Worm (Caenorhabditis elegans) whole organism, L3 larva: Measurements from ENCODE around the gene Y47D3B.4.
A peak's percentile ranks its signal among the peaks of the same experiment; 100 is the strongest.

Experiments used
- R02D3.7 ChIP-seq: fragments of 150-350 bp; optimal IDR thresholded peaks from 2 replicates; lab custom pipeline; 2014; ENCODE audit warnings: missing biosample characterization, missing genetic modification characterization
- ZK546.5 ChIP-seq: sonication (generic microtip); optimal IDR thresholded peaks from 2 replicates; lab custom pipeline; 2017; ENCODE audit warnings: missing biosample characterization, missing genetic modification characterization
- ama-1 ChIP-seq: fragments of 150-350 bp; optimal IDR thresholded peaks from 2 replicates; lab custom pipeline; 2018
- ceh-16 ChIP-seq: sonication (generic microtip); optimal IDR thresholded peaks from 2 replicates; lab custom pipeline; 2017; ENCODE audit warnings: missing biosample characterization, missing genetic modification characterization
- ceh-28 ChIP-seq: fragments of 150-350 bp; optimal IDR thresholded peaks from 2 replicates; lab custom pipeline; 2014; ENCODE audit warnings: missing biosample characterization, missing genetic modification reagents, missing genetic modification characterization
- daf-12 ChIP-seq: fragments of 150-350 bp; optimal IDR thresholded peaks from 2 replicates; lab custom pipeline; 2014; ENCODE audit warnings: missing biosample characterization, missing genetic modification reagents, missing genetic modification characterization
- egl-27 ChIP-seq: sonication (generic microtip); optimal IDR thresholded peaks from 4 replicates; lab custom pipeline; 2017; ENCODE audit warnings: missing biosample characterization, missing genetic modification reagents, missing genetic modification characterization
- elt-1 ChIP-seq: fragments of 150-350 bp; optimal IDR thresholded peaks from 2 replicates; lab custom pipeline; 2014; ENCODE audit warnings: missing biosample characterization, missing genetic modification characterization
- eor-1 ChIP-seq, 2 experiments: fragments of 150-350 bp; optimal IDR thresholded peaks; 2 replicates each; lab custom pipeline; 2014 to 2018; ENCODE audit warnings: missing biosample characterization in 2 of 2, missing genetic modification characterization in 2 of 2
- fkh-10 ChIP-seq: sonication (generic microtip); optimal IDR thresholded peaks from 2 replicates; lab custom pipeline; 2017; ENCODE audit warnings: missing biosample characterization, missing genetic modification reagents, missing genetic modification characterization
- fkh-2 ChIP-seq: fragments of 150-350 bp; optimal IDR thresholded peaks from 2 replicates; lab custom pipeline; 2014; ENCODE audit warnings: missing biosample characterization, missing genetic modification reagents, missing genetic modification characterization
- fos-1 ChIP-seq: fragments of 150-350 bp; optimal IDR thresholded peaks from 2 replicates; lab custom pipeline; 2014; ENCODE audit warnings: missing biosample characterization, missing genetic modification characterization
- hmg-11 ChIP-seq: sonication (generic microtip); optimal IDR thresholded peaks from 2 replicates; lab custom pipeline; 2016; ENCODE audit warnings: missing genetic modification characterization, missing compliant biosample characterization
- jun-1 ChIP-seq: fragments of 150-350 bp; optimal IDR thresholded peaks from 2 replicates; lab custom pipeline; 2014; ENCODE audit warnings: missing biosample characterization, missing genetic modification reagents, missing genetic modification characterization
- lin-39 ChIP-seq: fragments of 150-350 bp; optimal IDR thresholded peaks from 2 replicates; lab custom pipeline; 2018; ENCODE audit warnings: missing biosample characterization, missing genetic modification reagents, missing genetic modification characterization
- lsy-12 ChIP-seq: sonication (generic microtip); optimal IDR thresholded peaks from 2 replicates; lab custom pipeline; 2016; ENCODE audit warnings: mild to moderate bottlenecking, missing genetic modification characterization, missing compliant biosample characterization
- mdl-1 ChIP-seq: fragments of 150-350 bp; optimal IDR thresholded peaks from 2 replicates; lab custom pipeline; 2014; ENCODE audit warnings: missing biosample characterization, missing genetic modification characterization
- mml-1 ChIP-seq: fragments of 150-350 bp; sonication (generic microtip); optimal IDR thresholded peaks from 3 replicates; lab custom pipeline; 2014; ENCODE audit warnings: missing biosample characterization, missing genetic modification characterization
- nfya-1 ChIP-seq: sonication (generic microtip); optimal IDR thresholded peaks from 2 replicates; lab custom pipeline; 2017; ENCODE audit warnings: missing genetic modification characterization, mild to moderate bottlenecking, missing compliant biosample characterization, antibody characterized with exemption, moderate library complexity; ENCODE audit not compliant: insufficient read depth
- nhr-23 ChIP-seq: fragments of 150-350 bp; optimal IDR thresholded peaks from 2 replicates; lab custom pipeline; 2014; ENCODE audit warnings: missing biosample characterization, missing genetic modification reagents, missing genetic modification characterization
- nhr-237 ChIP-seq: fragments of 150-350 bp; optimal IDR thresholded peaks from 2 replicates; lab custom pipeline; 2014; ENCODE audit warnings: missing biosample characterization, missing genetic modification characterization
- nhr-25 ChIP-seq: sonication (generic microtip); optimal IDR thresholded peaks from 2 replicates; lab custom pipeline; 2017; ENCODE audit warnings: missing biosample characterization, missing genetic modification characterization
- nhr-43 ChIP-seq: sonication (generic microtip); optimal IDR thresholded peaks from 2 replicates; lab custom pipeline; 2016; ENCODE audit warnings: mild to moderate bottlenecking, missing genetic modification characterization, missing compliant biosample characterization; ENCODE audit not compliant: poor library complexity, severe bottlenecking
- nhr-67 ChIP-seq: fragments of 150-350 bp; optimal IDR thresholded peaks from 2 replicates; lab custom pipeline; 2014; ENCODE audit warnings: missing biosample characterization, missing genetic modification characterization
- nhr-76 ChIP-seq: fragments of 150-350 bp; sonication (generic microtip); optimal IDR thresholded peaks from 5 replicates; lab custom pipeline; 2014; ENCODE audit warnings: missing biosample characterization, missing genetic modification characterization
- nhr-77 ChIP-seq: fragments of 150-350 bp; optimal IDR thresholded peaks from 2 replicates; lab custom pipeline; 2014; ENCODE audit warnings: missing biosample characterization, missing genetic modification characterization
- skn-1 ChIP-seq: fragments of 150-350 bp; optimal IDR thresholded peaks from 2 replicates; lab custom pipeline; 2014; ENCODE audit warnings: missing biosample characterization, missing genetic modification characterization
- snpc-4 ChIP-seq: fragments of 150-350 bp; optimal IDR thresholded peaks from 2 replicates; lab custom pipeline; 2014; ENCODE audit warnings: missing biosample characterization, missing genetic modification characterization
- unc-62 ChIP-seq: fragments of 150-350 bp; sonication (generic microtip); optimal IDR thresholded peaks from 4 replicates; lab custom pipeline; 2014; ENCODE audit warnings: missing biosample characterization, missing genetic modification reagents, missing genetic modification characterization
- zag-1 ChIP-seq: fragments of 150-350 bp; optimal IDR thresholded peaks from 2 replicates; lab custom pipeline; 2014; ENCODE audit warnings: missing biosample characterization, missing genetic modification characterization
- ztf-11 ChIP-seq: fragments of 150-350 bp; optimal IDR thresholded peaks from 2 replicates; lab custom pipeline; 2014; ENCODE audit warnings: missing biosample characterization, missing genetic modification characterization
- ztf-4 ChIP-seq: fragments of 150-350 bp; optimal IDR thresholded peaks from 2 replicates; lab custom pipeline; 2014; ENCODE audit warnings: missing biosample characterization, missing genetic modification characterization

The Y47D3B.4 gene

DNA sequence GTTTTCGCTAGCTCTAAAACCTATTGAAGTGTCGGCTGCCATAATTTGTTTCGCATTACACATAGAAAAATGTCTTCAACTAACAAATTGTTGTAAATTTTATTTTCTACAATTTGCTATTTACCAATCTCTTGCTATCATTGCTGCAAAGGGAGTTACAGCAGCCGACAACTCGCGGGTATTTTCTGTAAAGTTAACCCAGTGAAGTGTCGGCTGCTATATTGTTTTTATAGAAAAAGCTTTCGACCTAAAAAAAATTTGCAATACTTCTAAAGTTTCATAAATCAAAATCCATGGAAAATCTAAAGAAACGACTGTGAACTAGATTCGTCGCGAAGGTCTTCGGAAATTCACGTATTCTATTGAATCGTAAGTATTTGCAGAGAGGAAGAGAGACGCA is 26.2 kb upstream of the Y47D3B.4 start:
- TF ChIP-seq egl-27 (no peak), lsy-12 (tag; lab: Kevin White, UChicago) (no peak), fkh-2 (tag; lab: Kevin White, UChicago) (no peak), lin-39 (tag; lab: Kevin White, UChicago) (no peak), mml-1 (tag; lab: Kevin White, UChicago) (no peak), snpc-4 (tag; lab: Kevin White, UChicago) (peak; percentile 58)
- TF ChIP-seq, all 47 proteins: peak for 1

DNA sequence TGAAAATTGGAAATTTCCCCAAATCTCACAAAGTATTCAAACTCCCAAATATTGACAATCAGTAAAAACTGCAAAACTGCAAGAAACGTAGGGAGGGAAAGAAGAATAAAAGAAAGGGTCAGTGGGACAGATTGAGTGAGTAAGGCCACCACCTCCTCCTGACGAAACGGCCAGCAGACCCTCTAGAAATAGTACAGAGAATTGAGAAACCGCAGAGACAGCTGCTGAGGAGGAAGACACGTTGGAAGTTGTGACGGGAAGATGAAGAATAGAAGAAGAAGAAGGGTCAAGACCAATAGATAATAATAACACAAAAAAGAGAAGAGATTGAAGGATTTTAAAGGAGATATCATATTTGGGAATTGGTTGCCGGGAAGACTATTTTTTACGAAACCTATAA is 24.6 kb upstream of the Y47D3B.4 start:
- peak; percentile 93 for TF ChIP-seq nhr-23 (tag; lab: Kevin White, UChicago)
- TF ChIP-seq nfya-1 (tag; lab: Kevin White, UChicago): peak; percentile 55
- TF ChIP-seq ceh-28 (tag; lab: Kevin White, UChicago): no peak
- TF ChIP-seq nhr-43 (tag; lab: Kevin White, UChicago): no peak
- TF ChIP-seq eor-1 (tag; optimal IDR thresholded peaks at IDR 0.05; lab: Kevin White, UChicago): no peak
- TF ChIP-seq ztf-11 (tag; lab: Kevin White, UChicago): no peak
- peak; percentile 39 for TF ChIP-seq lin-39 (tag; lab: Kevin White, UChicago)
- no peak for TF ChIP-seq nhr-67 (tag; lab: Kevin White, UChicago)
- peak; percentile 82 for TF ChIP-seq snpc-4 (tag; lab: Kevin White, UChicago)
- no peak for TF ChIP-seq ceh-16 (tag; lab: Kevin White, UChicago)
- no peak for TF ChIP-seq ztf-4
- TF ChIP-seq nhr-25 (tag; lab: Kevin White, UChicago): peak; percentile 34
- TF ChIP-seq mdl-1 (tag; lab: Kevin White, UChicago): no peak
- TF ChIP-seq hmg-11 (tag; lab: Kevin White, UChicago): peak; percentile 66

DNA sequence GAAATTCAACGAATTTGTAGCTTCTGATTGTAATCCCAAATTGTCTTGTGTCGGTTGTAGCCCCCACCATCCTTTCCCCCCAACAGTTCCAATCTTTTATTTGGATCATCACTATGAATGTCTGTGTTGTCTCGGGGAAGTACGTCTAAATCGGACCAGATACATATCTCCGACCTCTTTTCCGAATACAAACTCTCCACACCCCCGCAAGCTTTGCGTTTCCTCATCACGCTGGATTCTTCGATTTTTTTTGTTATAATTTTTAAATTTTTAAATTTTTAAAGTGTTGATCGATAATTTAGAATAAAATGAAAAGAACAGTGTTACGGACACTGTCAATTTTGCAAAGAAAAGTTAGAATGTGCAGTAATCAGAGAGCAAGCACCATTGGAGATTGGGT is 23.2 kb upstream of the Y47D3B.4 start, which contains the start of gene subs-4:
subs-4 (plus strand) TSS at position 301 of the 400 bp plus-strand sequence.
- TF ChIP-seq elt-1 (tag; lab: Kevin White, UChicago) (no peak), fkh-10 (GFP tag; lab: Kevin White, UChicago) (no peak), R02D3.7 (tag; lab: Kevin White, UChicago) (no peak), nhr-25 (tag; lab: Kevin White, UChicago) (no peak), lsy-12 (tag; lab: Kevin White, UChicago) (no peak), daf-12 (tag; lab: Kevin White, UChicago) (no peak), ZK546.5 (tag; lab: Kevin White, UChicago) (no peak), fos-1 (tag; lab: Kevin White, UChicago) (no peak), nhr-77 (no peak), ceh-16 (tag; lab: Kevin White, UChicago) (no peak), hmg-11 (tag; lab: Kevin White, UChicago) (no peak), ama-1 (lab: Kevin White, UChicago) (no peak), lin-39 (tag; lab: Kevin White, UChicago) (no peak), jun-1 (tag; lab: Kevin White, UChicago) (no peak), zag-1 (tag; lab: Kevin White, UChicago) (no peak), unc-62 (no peak)

ce11 chrIII:11389384-11389783 is 15.8 kb upstream of the Y47D3B.4 start:
- no peak for TF ChIP-seq daf-12 (tag; lab: Kevin White, UChicago)
- TF ChIP-seq ama-1 (lab: Kevin White, UChicago): no peak
- no peak for TF ChIP-seq fos-1 (tag; lab: Kevin White, UChicago)
- TF ChIP-seq R02D3.7 (tag; lab: Kevin White, UChicago): no peak
- no peak for TF ChIP-seq skn-1 (tag; lab: Kevin White, UChicago)
- TF ChIP-seq eor-1 (tag; optimal IDR thresholded peaks at IDR 0.05; lab: Kevin White, UChicago): no peak
- no peak for TF ChIP-seq mdl-1 (tag; lab: Kevin White, UChicago)
- TF ChIP-seq nhr-237: no peak
- TF ChIP-seq jun-1 (tag; lab: Kevin White, UChicago): no peak
- TF ChIP-seq lsy-12 (tag; lab: Kevin White, UChicago): no peak
- no peak for TF ChIP-seq nhr-23 (tag; lab: Kevin White, UChicago)

- no peak for TF ChIP-seq nfya-1 (tag; lab: Kevin White, UChicago)
- TF ChIP-seq ceh-28 (tag; lab: Kevin White, UChicago): no peak
- no peak for TF ChIP-seq unc-62
- TF ChIP-seq fkh-10 (GFP tag; lab: Kevin White, UChicago): peak; percentile 36
- no peak for TF ChIP-seq nhr-76 (tag; lab: Kevin White, UChicago)
- TF ChIP-seq nhr-25 (tag; lab: Kevin White, UChicago): no peak
- no peak for TF ChIP-seq fos-1 (tag; lab: Kevin White, UChicago)
Measured at ce11 chrIII:11390832-11391231, 14.3 kb upstream of the Y47D3B.4 start.
